Worm (Caenorhabditis elegans) whole organism, mixed stage, embryonic: ENCODE results near the gene K09F5.6.

Experiments
- M03D4.4 ChIP-seq: sonication (generic microtip); optimal IDR thresholded peaks from 2 replicates; lab custom pipeline; 2017; ENCODE audit warnings: mild to moderate bottlenecking, missing genetic modification characterization, missing compliant biosample characterization
- bed-3 ChIP-seq: fragments of 200-800 bp; sonication (Bioruptor generic); optimal IDR thresholded peaks from 3 replicates; lab custom pipeline; 2018; ENCODE audit warnings: mild to moderate bottlenecking, missing genetic modification characterization, moderate library complexity, missing compliant biosample characterization
- blmp-1 ChIP-seq: fragments of 150-350 bp; optimal IDR thresholded peaks from 2 replicates; lab custom pipeline; 2014; ENCODE audit warnings: missing biosample characterization, missing genetic modification characterization
- ceh-39 ChIP-seq: fragments of 150-350 bp; optimal IDR thresholded peaks from 2 replicates; lab custom pipeline; 2014; ENCODE audit warnings: missing biosample characterization, missing genetic modification characterization
- ceh-43 ChIP-seq: fragments of 200-800 bp; sonication (Bioruptor generic); optimal IDR thresholded peaks from 2 replicates; lab custom pipeline; 2018; ENCODE audit warnings: mild to moderate bottlenecking, missing genetic modification characterization, moderate library complexity, missing compliant biosample characterization
- ceh-83 ChIP-seq: fragments of 200-800 bp; sonication (Bioruptor generic); optimal IDR thresholded peaks from 2 replicates; lab custom pipeline; 2018; ENCODE audit warnings: mild to moderate bottlenecking, missing genetic modification characterization, missing compliant biosample characterization
- ces-1 ChIP-seq: fragments of 150-350 bp; optimal IDR thresholded peaks from 2 replicates; lab custom pipeline; 2014; ENCODE audit warnings: missing biosample characterization, missing genetic modification reagents, missing genetic modification characterization
- cnd-1 ChIP-seq: fragments of 200-800 bp; sonication (Bioruptor generic); optimal IDR thresholded peaks from 2 replicates; lab custom pipeline; 2018; ENCODE audit warnings: mild to moderate bottlenecking, missing genetic modification characterization, missing compliant biosample characterization
- elt-1 ChIP-seq: sonication (generic microtip); optimal IDR thresholded peaks from 2 replicates; lab custom pipeline; 2017; ENCODE audit warnings: missing genetic modification characterization, mild to moderate bottlenecking, missing compliant biosample characterization, antibody characterized with exemption, moderate library complexity, borderline replicate concordance; ENCODE audit not compliant: insufficient read depth
- elt-3 ChIP-seq: fragments of 150-350 bp; optimal IDR thresholded peaks from 2 replicates; lab custom pipeline; 2014; ENCODE audit warnings: missing biosample characterization, missing genetic modification characterization
- ham-2 ChIP-seq: fragments of 200-800 bp; sonication (Bioruptor generic); optimal IDR thresholded peaks from 2 replicates; lab custom pipeline; 2018; ENCODE audit warnings: mild to moderate bottlenecking, missing genetic modification characterization, missing compliant biosample characterization
- lin-13 ChIP-seq: fragments of 150-350 bp; optimal IDR thresholded peaks from 2 replicates; lab custom pipeline; 2014; ENCODE audit warnings: missing biosample characterization, missing genetic modification characterization
- lin-32 ChIP-seq: fragments of 200-800 bp; sonication (Bioruptor generic); optimal IDR thresholded peaks from 2 replicates; lab custom pipeline; 2018; ENCODE audit warnings: mild to moderate bottlenecking, missing genetic modification characterization, missing compliant biosample characterization
- lsy-2 ChIP-seq: fragments of 150-350 bp; optimal IDR thresholded peaks from 2 replicates; lab custom pipeline; 2014; ENCODE audit warnings: missing biosample characterization, missing genetic modification characterization
- mab-5 ChIP-seq: fragments of 150-350 bp; optimal IDR thresholded peaks from 2 replicates; lab custom pipeline; 2014; ENCODE audit warnings: missing biosample characterization, missing genetic modification characterization
- mep-1 ChIP-seq: fragments of 150-350 bp; optimal IDR thresholded peaks from 2 replicates; lab custom pipeline; 2017; ENCODE audit warnings: missing biosample characterization, missing genetic modification reagents, missing genetic modification characterization, inconsistent platforms
- mls-2 ChIP-seq: sonication (generic microtip); optimal IDR thresholded peaks from 2 replicates; lab custom pipeline; 2016; ENCODE audit warnings: mild to moderate bottlenecking, missing genetic modification characterization, moderate library complexity, missing compliant biosample characterization
- nhr-12 ChIP-seq: fragments of 150-350 bp; optimal IDR thresholded peaks from 2 replicates; lab custom pipeline; 2014; ENCODE audit warnings: missing biosample characterization, missing genetic modification characterization
- nhr-2 ChIP-seq: fragments of 150-350 bp; optimal IDR thresholded peaks from 2 replicates; lab custom pipeline; 2014; ENCODE audit warnings: missing biosample characterization, missing genetic modification characterization
- nhr-237 ChIP-seq: fragments of 150-350 bp; optimal IDR thresholded peaks from 2 replicates; lab custom pipeline; 2014; ENCODE audit warnings: missing biosample characterization, missing genetic modification characterization
- nhr-28 ChIP-seq: fragments of 150-350 bp; optimal IDR thresholded peaks from 2 replicates; lab custom pipeline; 2014; ENCODE audit warnings: missing biosample characterization, missing genetic modification characterization
- pha-4 ChIP-seq: fragments of 150-350 bp; optimal IDR thresholded peaks from 2 replicates; lab custom pipeline; 2018; ENCODE audit warnings: missing biosample characterization, missing genetic modification reagents, missing genetic modification characterization
- sem-2 ChIP-seq: fragments of 200-800 bp; sonication (Bioruptor generic); optimal IDR thresholded peaks from 2 replicates; lab custom pipeline; 2018; ENCODE audit warnings: mild to moderate bottlenecking, missing genetic modification characterization, missing compliant biosample characterization
- snpc-4 ChIP-seq: fragments of 150-350 bp; optimal IDR thresholded peaks from 2 replicates; lab custom pipeline; 2014; ENCODE audit warnings: missing biosample characterization, missing genetic modification characterization
- sptf-1 ChIP-seq: sonication (generic microtip); optimal IDR thresholded peaks from 2 replicates; lab custom pipeline; 2017; ENCODE audit warnings: mild to moderate bottlenecking, missing genetic modification characterization, moderate library complexity, missing compliant biosample characterization
- tbx-8 ChIP-seq: fragments of 200-800 bp; sonication (Bioruptor generic); optimal IDR thresholded peaks from 2 replicates; lab custom pipeline; 2018; ENCODE audit warnings: mild to moderate bottlenecking, missing genetic modification characterization, moderate library complexity, missing compliant biosample characterization
- unc-120 ChIP-seq: sonication (generic microtip); optimal IDR thresholded peaks from 2 replicates; lab custom pipeline; 2017; ENCODE audit warnings: missing genetic modification characterization, missing compliant biosample characterization; ENCODE audit not compliant: poor library complexity, severe bottlenecking
- unc-39 ChIP-seq: fragments of 150-350 bp; optimal IDR thresholded peaks from 2 replicates; lab custom pipeline; 2014; ENCODE audit warnings: missing biosample characterization, missing genetic modification characterization
- unc-62 ChIP-seq: fragments of 150-350 bp; optimal IDR thresholded peaks from 2 replicates; lab custom pipeline; 2014; ENCODE audit warnings: missing biosample characterization, missing genetic modification reagents, missing genetic modification characterization
- ztf-11 ChIP-seq: fragments of 150-350 bp; optimal IDR thresholded peaks from 2 replicates; lab custom pipeline; 2014; ENCODE audit warnings: missing biosample characterization, missing genetic modification characterization

The K09F5.6 gene

DNA sequence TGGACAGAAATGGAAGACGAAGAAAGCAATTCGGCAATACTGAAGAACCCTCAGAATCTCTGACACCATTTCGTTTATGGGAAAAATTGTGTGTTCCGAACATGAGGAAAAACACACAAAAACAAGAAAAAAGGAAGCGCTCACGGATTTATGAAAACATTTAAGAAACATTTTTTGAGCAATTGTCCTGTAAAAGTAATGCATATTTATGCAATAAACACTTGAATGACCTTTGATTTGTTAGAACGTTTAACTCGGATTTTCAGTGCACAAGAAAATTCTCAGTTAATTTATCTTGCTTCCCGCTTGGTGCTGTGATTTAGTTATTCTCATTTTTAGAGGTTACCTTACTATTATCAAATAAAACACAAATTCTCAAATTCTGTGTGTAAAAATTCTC lies 15.2 kb upstream of the K09F5.6 start:
- TF ChIP-seq nhr-2 (tag; lab: Kevin White, UChicago): no peak
- TF ChIP-seq ham-2 (GFP tag; lab: Kevin White, UChicago): no peak
- TF ChIP-seq nhr-237 (tag; lab: Kevin White, UChicago): no peak
- TF ChIP-seq mab-5 (tag; lab: Kevin White, UChicago): no peak
- TF ChIP-seq lin-32 (GFP tag; lab: Kevin White, UChicago): no peak
- TF ChIP-seq pha-4 (tag; lab: Kevin White, UChicago): no peak
- TF ChIP-seq unc-62 (GFP tag; lab: Kevin White, UChicago): no peak
- TF ChIP-seq blmp-1 (tag; lab: Kevin White, UChicago): no peak
- no peak for TF ChIP-seq nhr-12 (tag; lab: Kevin White, UChicago)
- no peak for TF ChIP-seq mep-1 (tag; lab: Kevin White, UChicago)
- TF ChIP-seq cnd-1 (tag; lab: Kevin White, UChicago): no peak
- no peak for TF ChIP-seq tbx-8 (GFP tag; lab: Kevin White, UChicago)
- no peak for TF ChIP-seq ces-1 (GFP tag; lab: Kevin White, UChicago)
- no peak for TF ChIP-seq elt-1 (tag; lab: Kevin White, UChicago)
- TF ChIP-seq M03D4.4 (tag; lab: Kevin White, UChicago): no peak
- no peak for TF ChIP-seq ceh-39 (tag; lab: Kevin White, UChicago)
- TF ChIP-seq ceh-83 (GFP tag; lab: Kevin White, UChicago): no peak
- no peak for TF ChIP-seq sem-2 (GFP tag; lab: Kevin White, UChicago)

DNA sequence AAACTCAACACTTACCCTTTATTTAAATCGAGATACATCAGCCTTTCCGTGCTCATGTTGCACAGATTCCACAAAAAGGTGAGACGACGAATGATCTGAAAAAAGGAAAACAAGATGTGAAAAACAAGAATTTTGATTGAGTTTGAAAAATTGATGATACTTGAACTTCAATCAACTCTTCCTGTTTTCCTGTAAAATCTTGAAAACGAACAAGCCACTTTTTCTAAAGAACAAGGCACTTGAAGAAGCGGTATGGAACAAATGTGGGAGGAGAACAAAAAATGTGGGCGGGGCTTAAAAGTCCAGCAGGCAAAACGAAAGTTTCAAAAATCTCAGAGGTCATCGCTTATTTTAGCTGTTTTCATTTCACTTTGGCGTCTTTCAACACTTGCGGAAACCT lies 12.0 kb upstream of the K09F5.6 start, which contains the start of gene kvs-1:
kvs-1 (minus strand) TSS at position 101 of the 400 bp plus-strand sequence.
- TF ChIP-seq ham-2 (GFP tag; lab: Kevin White, UChicago): no peak
- TF ChIP-seq bed-3: no peak
- TF ChIP-seq lin-32 (GFP tag; lab: Kevin White, UChicago): no peak
- TF ChIP-seq cnd-1 (tag; lab: Kevin White, UChicago): no peak
- TF ChIP-seq nhr-28 (tag; lab: Kevin White, UChicago): no peak
- TF ChIP-seq nhr-2 (tag; lab: Kevin White, UChicago): no peak
- TF ChIP-seq snpc-4 (tag; lab: Kevin White, UChicago): no peak
- no peak for TF ChIP-seq sptf-1 (tag; lab: Kevin White, UChicago)
- TF ChIP-seq sem-2 (GFP tag; lab: Kevin White, UChicago): no peak
- no peak for TF ChIP-seq tbx-8 (GFP tag; lab: Kevin White, UChicago)
- no peak for TF ChIP-seq ces-1 (GFP tag; lab: Kevin White, UChicago)
- no peak for TF ChIP-seq mab-5 (tag; lab: Kevin White, UChicago)
- TF ChIP-seq unc-39 (tag; lab: Kevin White, UChicago): no peak
- TF ChIP-seq lsy-2 (tag; lab: Kevin White, UChicago): no peak
- no peak for TF ChIP-seq mep-1 (tag; lab: Kevin White, UChicago)
- no peak for TF ChIP-seq nhr-12 (tag; lab: Kevin White, UChicago)
- no peak for TF ChIP-seq unc-120 (tag; lab: Kevin White, UChicago)
- TF ChIP-seq elt-3 (tag; lab: Kevin White, UChicago): no peak
- TF ChIP-seq M03D4.4 (tag; lab: Kevin White, UChicago): no peak
- no peak for TF ChIP-seq pha-4 (tag; lab: Kevin White, UChicago)

DNA sequence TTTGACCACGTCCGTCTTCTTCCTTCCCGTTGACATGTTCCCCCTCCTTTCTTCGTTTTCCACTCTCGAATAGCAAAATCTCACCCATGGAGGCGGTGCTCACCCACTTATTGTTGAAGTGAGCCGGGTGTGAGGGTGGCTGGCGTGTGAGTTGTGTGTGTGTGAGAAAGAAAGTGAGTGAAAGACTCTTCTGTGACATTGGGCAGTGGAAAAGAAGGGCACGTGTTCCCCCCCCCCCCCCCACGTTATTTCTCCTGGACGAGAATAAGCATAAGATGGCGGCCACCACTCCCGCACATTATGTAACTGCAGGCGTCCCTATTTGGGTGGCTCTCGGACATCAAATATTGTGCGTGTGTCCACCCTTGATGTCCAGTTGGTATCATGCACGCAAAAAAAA lies 8.9 kb upstream of the K09F5.6 start:
- no peak for TF ChIP-seq tbx-8 (GFP tag; lab: Kevin White, UChicago)
- no peak for TF ChIP-seq ztf-11 (tag; lab: Kevin White, UChicago)
- TF ChIP-seq blmp-1 (tag; lab: Kevin White, UChicago): no peak
- no peak for TF ChIP-seq lsy-2 (tag; lab: Kevin White, UChicago)
- TF ChIP-seq ceh-43 (GFP tag; lab: Kevin White, UChicago): no peak
- TF ChIP-seq cnd-1 (tag; lab: Kevin White, UChicago): no peak
- TF ChIP-seq ces-1 (GFP tag; lab: Kevin White, UChicago): peak; percentile 4
- no peak for TF ChIP-seq nhr-237 (tag; lab: Kevin White, UChicago)
- no peak for TF ChIP-seq nhr-12 (tag; lab: Kevin White, UChicago)
- no peak for TF ChIP-seq ceh-39 (tag; lab: Kevin White, UChicago)
- no peak for TF ChIP-seq bed-3
- no peak for TF ChIP-seq mab-5 (tag; lab: Kevin White, UChicago)
- peak; percentile 84 for TF ChIP-seq sptf-1 (tag; lab: Kevin White, UChicago)

DNA sequence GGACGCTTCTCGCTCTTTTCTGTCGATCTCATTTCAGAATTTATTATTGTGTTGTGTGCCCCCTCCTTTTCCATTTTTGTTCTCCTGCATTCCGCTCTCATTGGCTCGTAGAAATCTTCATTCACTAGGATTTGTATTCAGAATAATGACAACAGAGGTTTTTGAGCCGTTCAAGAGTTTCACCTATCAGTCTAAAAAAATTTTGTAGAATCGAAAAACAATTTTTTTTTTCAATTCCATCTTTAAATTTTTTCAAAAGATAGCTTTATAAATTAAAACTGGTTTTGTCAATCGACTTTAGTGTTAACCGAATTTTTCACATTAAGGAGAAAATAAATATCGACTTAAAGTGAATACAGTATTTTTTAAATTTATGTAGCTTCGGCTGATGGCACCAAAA lies 8.4 kb upstream of the K09F5.6 start, which contains the start of gene K09F5.4:
K09F5.4 (minus strand) TSS at position 101 of the 400 bp plus-strand sequence.
- TF ChIP-seq cnd-1 (tag; lab: Kevin White, UChicago): no peak
- no peak for TF ChIP-seq mab-5 (tag; lab: Kevin White, UChicago)
- no peak for TF ChIP-seq lin-13
- TF ChIP-seq ceh-39 (tag; lab: Kevin White, UChicago): no peak
- TF ChIP-seq mls-2 (tag; lab: Kevin White, UChicago): no peak
